Worm (Caenorhabditis elegans): ENCODE measurements around the gene sra-9.

ce11 chrII:9501955-9502354 is 30.2 kb upstream of the sra-9 start:
- TF ChIP-seq cog-1 (tag; optimal IDR thresholded peaks at IDR 0.05) (no peak), med-1 (GFP tag; optimal IDR thresholded peaks at IDR 0.05; ENCODE audit: insufficient read depth) (no peak), T22C8.4 (GFP tag; IDR thresholded peaks at IDR 0.05) (no peak), flt-1 (GFP tag; IDR thresholded peaks at IDR 0.05) (no peak), klf-2 (GFP tag; conservative IDR thresholded peaks at IDR 0.05) (no peak)
